Fruit fly (Drosophila melanogaster) whole organism, adult: ENCODE data around the gene fry.
A peak's percentile ranks its signal among the peaks of the same experiment; 100 is the strongest.

ENCODE experiments used
- CG11617 ChIP-seq: fragments of 200-800 bp; sonication (Bioruptor generic); optimal IDR thresholded peaks from 2 replicates; lab custom pipeline; 2017; ENCODE audit warnings: mild to moderate bottlenecking, missing biosample characterization, missing genetic modification reagents, missing genetic modification characterization
- CG12768 ChIP-seq: fragments of 200-800 bp; sonication (Bioruptor generic); optimal IDR thresholded peaks from 2 replicates; lab custom pipeline; 2017; ENCODE audit warnings: missing biosample characterization, missing genetic modification characterization, mild to moderate bottlenecking, moderate library complexity, missing genetic modification reagents
- CG14711 ChIP-seq: fragments of 200-800 bp; sonication (Bioruptor generic); optimal IDR thresholded peaks from 2 replicates; lab custom pipeline; 2018; ENCODE audit warnings: missing biosample characterization, mild to moderate bottlenecking, missing genetic modification characterization, moderate library complexity
- CG1620 ChIP-seq: fragments of 200-800 bp; sonication (Bioruptor generic); optimal IDR thresholded peaks from 2 replicates; lab custom pipeline; 2016; ENCODE audit warnings: missing biosample characterization, missing genetic modification characterization
- CG33017 ChIP-seq: fragments of 200-800 bp; sonication (Bioruptor generic); optimal IDR thresholded peaks from 2 replicates; lab custom pipeline; 2018; ENCODE audit warnings: missing biosample characterization, mild to moderate bottlenecking, missing genetic modification characterization, moderate library complexity
- CG5204 ChIP-seq: fragments of 200-800 bp; sonication (Bioruptor generic); optimal IDR thresholded peaks from 2 replicates; lab custom pipeline; 2016; ENCODE audit warnings: missing biosample characterization, missing genetic modification characterization
- CG7045 ChIP-seq: fragments of 200-800 bp; sonication (Bioruptor generic); optimal IDR thresholded peaks from 2 replicates; lab custom pipeline; 2017; ENCODE audit warnings: missing biosample characterization, mild to moderate bottlenecking, missing genetic modification characterization
- CG7101 ChIP-seq: fragments of 200-800 bp; sonication (Bioruptor generic); optimal IDR thresholded peaks from 2 replicates; lab custom pipeline; 2018; ENCODE audit warnings: missing biosample characterization, mild to moderate bottlenecking, missing genetic modification characterization, moderate library complexity
- Clk ChIP-seq: fragments of 200-800 bp; sonication (Bioruptor generic); optimal IDR thresholded peaks from 2 replicates; lab custom pipeline; 2017; ENCODE audit warnings: missing biosample characterization, missing genetic modification characterization
- Crg-1 ChIP-seq: fragments of 200-800 bp; sonication (Bioruptor generic); optimal IDR thresholded peaks from 2 replicates; lab custom pipeline; 2016; ENCODE audit warnings: missing biosample characterization, missing genetic modification characterization
- Hr96 ChIP-seq: fragments of 200-800 bp; sonication (Bioruptor generic); optimal IDR thresholded peaks from 2 replicates; lab custom pipeline; 2016; ENCODE audit warnings: missing biosample characterization, missing genetic modification characterization
- bab1 ChIP-seq: fragments of 200-800 bp; sonication (Bioruptor generic); optimal IDR thresholded peaks from 3 replicates; lab custom pipeline; 2019; ENCODE audit warnings: missing biosample characterization, mild to moderate bottlenecking, missing genetic modification characterization, moderate library complexity
- cic ChIP-seq: fragments of 200-800 bp; sonication (Bioruptor generic); optimal IDR thresholded peaks from 2 replicates; lab custom pipeline; 2017; ENCODE audit warnings: missing biosample characterization, mild to moderate bottlenecking, missing genetic modification characterization, moderate library complexity
- cnc ChIP-seq, 2 experiments: fragments of >200 bp; optimal IDR thresholded peaks; 2 replicates each; lab custom pipeline; 2017
- kay ChIP-seq: fragments of 200-800 bp; sonication (Bioruptor generic); peaks from one replicate; lab custom pipeline; 2016; ENCODE audit warnings: missing biosample characterization, missing genetic modification characterization, borderline replicate concordance
- ovo ChIP-seq: fragments of 200-800 bp; sonication (Bioruptor generic); optimal IDR thresholded peaks from 2 replicates; lab custom pipeline; 2016; ENCODE audit warnings: missing biosample characterization, missing genetic modification characterization
- pad ChIP-seq: fragments of 200-800 bp; sonication (Bioruptor generic); optimal IDR thresholded peaks from 3 replicates; lab custom pipeline; 2017; ENCODE audit warnings: missing biosample characterization, missing genetic modification characterization, mild to moderate bottlenecking, moderate library complexity, missing genetic modification reagents
- tj ChIP-seq: fragments of 200-800 bp; sonication (Bioruptor generic); optimal IDR thresholded peaks from 3 replicates; lab custom pipeline; 2017; ENCODE audit warnings: missing biosample characterization, mild to moderate bottlenecking, missing genetic modification characterization, moderate library complexity
- toe ChIP-seq: fragments of 200-800 bp; sonication (Bioruptor generic); optimal IDR thresholded peaks from 2 replicates; lab custom pipeline; 2016; ENCODE audit warnings: missing biosample characterization, missing genetic modification characterization

fry gene

dm6 chr3L:9614589-9615442, 64.1 kb downstream of the fry start, which contains the start of gene LanB2:
Gene LanB2 (plus strand): TSS chr3L:9614914.
- TF ChIP-seq tj (GFP tag; lab: Kevin White, UChicago) (peak; percentile 91), Clk (GFP tag; lab: Kevin White, UChicago) (no peak)

- peak; percentile 15 for TF ChIP-seq bab1 (GFP tag; lab: Kevin White, UChicago)
- TF ChIP-seq CG33017 (tag; lab: Kevin White, UChicago): no peak
- no peak for TF ChIP-seq Clk (GFP tag; lab: Kevin White, UChicago)
- peak; percentile 35 for TF ChIP-seq pad (GFP tag; lab: Kevin White, UChicago)
- TF ChIP-seq CG7101: peak; percentile 28
- no peak for TF ChIP-seq tj (GFP tag; lab: Kevin White, UChicago)
- peak; percentile 35 for TF ChIP-seq toe (GFP tag; lab: Kevin White, UChicago)
- TF ChIP-seq Hr96: no peak
Measured at dm6 chr3L:9613960-9614588, 64.8 kb downstream of the fry start.

- TF ChIP-seq CG7101 (no peak), cic (no peak), cnc (optimal IDR thresholded peaks at IDR 0.05; lab: Kevin White, UChicago) (no peak), ovo (GFP tag; lab: Kevin White, UChicago) (no peak), CG11617 (no peak), pad (GFP tag; lab: Kevin White, UChicago) (no peak)
Measured at dm6 chr3L:9601225-9601624, 77.7 kb downstream of the fry start, which contains the start of the genes CG3088 and CG3306. Gene CG3088 (minus strand): TSS chr3L:9601325. Gene CG3306 (plus strand): TSS chr3L:9601523.

dm6 chr3L:9598688-9599087, 80.2 kb downstream of the fry start, which contains the start of gene CG3222:
Gene CG3222 (plus strand): TSS chr3L:9598988.
- TF ChIP-seq Hr96: no peak
- no peak for TF ChIP-seq tj (GFP tag; lab: Kevin White, UChicago)
- TF ChIP-seq CG11617: no peak
- no peak for TF ChIP-seq toe (GFP tag; lab: Kevin White, UChicago)
- no peak for TF ChIP-seq cic
- no peak for TF ChIP-seq Crg-1 (GFP tag; lab: Kevin White, UChicago)
- no peak for TF ChIP-seq pad (GFP tag; lab: Kevin White, UChicago)
- TF ChIP-seq bab1 (GFP tag; lab: Kevin White, UChicago): no peak

- no peak for TF ChIP-seq pad (GFP tag; lab: Kevin White, UChicago)
- TF ChIP-seq Clk (GFP tag; lab: Kevin White, UChicago): no peak
- no peak for TF ChIP-seq cnc (optimal IDR thresholded peaks at IDR 0.05; lab: Kevin White, UChicago)
- no peak for TF ChIP-seq CG5204 (GFP tag; lab: Kevin White, UChicago)
- TF ChIP-seq Crg-1 (GFP tag; lab: Kevin White, UChicago): no peak
- no peak for TF ChIP-seq Hr96
- TF ChIP-seq CG7045 (GFP tag; lab: Kevin White, UChicago): no peak
- no peak for TF ChIP-seq CG7101
- no peak for TF ChIP-seq tj (GFP tag; lab: Kevin White, UChicago)
- TF ChIP-seq toe (GFP tag; lab: Kevin White, UChicago): no peak
- no peak for TF ChIP-seq CG1620 (GFP tag; lab: Kevin White, UChicago)
- no peak for TF ChIP-seq kay
- TF ChIP-seq CG11617: no peak
- no peak for TF ChIP-seq bab1 (GFP tag; lab: Kevin White, UChicago)
Measured at dm6 chr3L:9597464-9597863, 81.4 kb downstream of the fry start, which contains the start of gene Tmc. Gene Tmc (plus strand): TSS chr3L:9597764.

dm6 chr3L:9583388-9583787, 95.5 kb downstream of the fry start:
- TF ChIP-seq CG7101 (no peak), CG11617 (no peak), Crg-1 (GFP tag; lab: Kevin White, UChicago) (no peak), Hr96 (no peak), ovo (GFP tag; lab: Kevin White, UChicago) (no peak), CG14711 (tag; lab: Kevin White, UChicago) (no peak), cnc (optimal IDR thresholded peaks at IDR 0.05; lab: Kevin White, UChicago) (no peak), tj (GFP tag; lab: Kevin White, UChicago) (no peak), toe (GFP tag; lab: Kevin White, UChicago) (no peak), kay (no peak), CG12768 (GFP tag; lab: Kevin White, UChicago) (no peak), CG5204 (GFP tag; lab: Kevin White, UChicago) (no peak)
